Worm (Caenorhabditis elegans) whole organism, midembryonic: Measurements from ENCODE around the gene adah-1.

ENCODE experiments used
- T22C8.4 ChIP-seq: fragments of 200-800 bp; sonication (Bioruptor generic); IDR thresholded peaks from 2 replicates; pipeline ENCODE4 v1.3.6; 2022; ENCODE audit warnings: missing genetic modification characterization, missing compliant biosample characterization
- cog-1 ChIP-seq: sonication (generic microtip); optimal IDR thresholded peaks from 2 replicates; lab custom pipeline; 2016; ENCODE audit warnings: missing genetic modification characterization, missing compliant biosample characterization
- flt-1 ChIP-seq: fragments of 200-800 bp; sonication (Bioruptor generic); IDR thresholded peaks from 2 replicates; pipeline ENCODE4 v1.3.6; 2022; ENCODE audit warnings: missing genetic modification characterization, missing compliant biosample characterization
- klf-2 ChIP-seq: fragments of 200-800 bp; sonication (Bioruptor generic); conservative IDR thresholded peaks from 2 replicates; pipeline ENCODE4 v1.3.6; 2022; ENCODE audit warnings: missing genetic modification reagents, missing genetic modification characterization, missing compliant biosample characterization
- med-1 ChIP-seq: sonication (generic microtip); optimal IDR thresholded peaks from 2 replicates; lab custom pipeline; 2017; ENCODE audit warnings: missing genetic modification characterization, mild to moderate bottlenecking, missing compliant biosample characterization, antibody characterized with exemption, missing genetic modification reagents; ENCODE audit not compliant: insufficient read depth
- ref-1 ChIP-seq: fragments of 200-800 bp; sonication (Bioruptor generic); conservative IDR thresholded peaks from 2 replicates; pipeline ENCODE4 v1.3.6; 2022; ENCODE audit warnings: missing genetic modification reagents, missing genetic modification characterization, missing compliant biosample characterization
- tab-1 ChIP-seq: fragments of 200-800 bp; sonication (Bioruptor generic); IDR thresholded peaks from 2 replicates; pipeline ENCODE4 v1.3.6; 2022; ENCODE audit warnings: missing genetic modification characterization, missing compliant biosample characterization
- ztf-23 ChIP-seq: fragments of 200-800 bp; sonication (Bioruptor generic); IDR thresholded peaks from 2 replicates; pipeline ENCODE4 v1.3.6; 2022; ENCODE audit warnings: missing genetic modification reagents, missing genetic modification characterization, missing compliant biosample characterization
- ztf-29 ChIP-seq: fragments of 200-800 bp; sonication (Bioruptor generic); IDR thresholded peaks from 2 replicates; pipeline ENCODE4 v1.3.6; 2022; ENCODE audit warnings: missing genetic modification reagents, missing genetic modification characterization, missing compliant biosample characterization

Gene adah-1

DNA sequence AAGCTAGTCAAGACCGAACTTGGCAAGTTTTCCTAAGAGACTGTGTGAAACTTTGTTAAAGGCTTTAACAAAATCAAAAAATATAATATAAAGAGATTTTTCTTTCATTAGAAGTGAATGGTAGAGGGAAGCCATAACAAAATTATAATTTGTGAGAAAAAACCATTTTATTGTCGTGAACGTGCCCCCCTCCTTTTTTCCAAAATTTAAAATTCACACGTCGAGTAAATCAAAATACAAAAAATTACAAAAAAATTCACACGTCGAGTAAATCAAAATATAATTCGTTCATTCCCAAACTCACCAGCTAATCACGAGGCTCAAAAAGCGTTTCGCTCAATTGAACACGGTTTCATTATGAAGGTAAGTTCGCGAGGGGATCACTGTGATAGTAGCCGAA, 14.5 kb upstream of the adah-1 start, which contains the start of gene C25A8.2:
C25A8.2 (plus strand) TSS at position 301 of the 400 bp plus-strand sequence.
- TF ChIP-seq klf-2 (GFP tag; lab: Robert Waterston, UW) (no peak), cog-1 (tag; lab: Kevin White, UChicago) (no peak), med-1 (no peak), ztf-29 (no peak), T22C8.4 (no peak), ref-1 (no peak), ztf-23 (GFP tag; lab: Robert Waterston, UW) (no peak), tab-1 (GFP tag; lab: Robert Waterston, UW) (no peak), flt-1 (no peak)

ce11 chrIV:7010195-7010594, 13.8 kb upstream of the adah-1 start:
- no peak for TF ChIP-seq ref-1
- TF ChIP-seq klf-2 (GFP tag; lab: Robert Waterston, UW) = no peak
- TF ChIP-seq flt-1 = no peak
- TF ChIP-seq cog-1 (tag; lab: Kevin White, UChicago) = no peak
- no peak for TF ChIP-seq ztf-29
- TF ChIP-seq med-1 = no peak
- no peak for TF ChIP-seq T22C8.4
- no peak for TF ChIP-seq ztf-23 (GFP tag; lab: Robert Waterston, UW)
- no peak for TF ChIP-seq tab-1 (GFP tag; lab: Robert Waterston, UW)

DNA sequence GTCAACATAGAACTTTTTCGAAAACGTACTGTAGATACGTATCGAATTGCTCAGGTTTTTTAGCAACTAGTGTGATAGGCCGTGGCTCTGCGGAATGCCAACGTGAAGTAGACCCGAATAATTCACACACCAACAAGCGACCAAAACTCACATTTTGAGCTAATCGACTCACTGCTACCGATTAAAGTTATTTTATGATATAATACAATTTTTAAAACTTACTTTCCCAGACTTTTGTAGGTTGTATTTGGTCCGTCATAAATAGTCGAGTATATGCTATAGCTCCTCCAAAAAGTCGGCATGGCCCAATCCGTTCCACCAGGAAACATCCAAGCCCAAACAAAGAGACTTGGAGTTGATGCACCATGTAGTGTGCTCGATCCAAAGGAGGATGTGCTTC, 13.2 kb upstream of the adah-1 start, which contains the start of gene C25A8.1:
C25A8.1 (plus strand) TSS at position 301 of the 400 bp plus-strand sequence.
- TF ChIP-seq ref-1 (no peak), med-1 (no peak), cog-1 (tag; lab: Kevin White, UChicago) (no peak), ztf-23 (GFP tag; lab: Robert Waterston, UW) (no peak)

- TF ChIP-seq tab-1 (GFP tag; lab: Robert Waterston, UW) (no peak), flt-1 (no peak), ztf-23 (GFP tag; lab: Robert Waterston, UW) (no peak), ref-1 (no peak), med-1 (no peak), cog-1 (tag; lab: Kevin White, UChicago) (no peak), ztf-29 (no peak), klf-2 (GFP tag; lab: Robert Waterston, UW) (no peak), T22C8.4 (no peak)
Observed at ce11 chrIV:7011728-7012127, 12.3 kb upstream of the adah-1 start, which contains the start of gene trxr-1. Gene trxr-1, plus strand, starts transcription at chrIV:7011954.

DNA sequence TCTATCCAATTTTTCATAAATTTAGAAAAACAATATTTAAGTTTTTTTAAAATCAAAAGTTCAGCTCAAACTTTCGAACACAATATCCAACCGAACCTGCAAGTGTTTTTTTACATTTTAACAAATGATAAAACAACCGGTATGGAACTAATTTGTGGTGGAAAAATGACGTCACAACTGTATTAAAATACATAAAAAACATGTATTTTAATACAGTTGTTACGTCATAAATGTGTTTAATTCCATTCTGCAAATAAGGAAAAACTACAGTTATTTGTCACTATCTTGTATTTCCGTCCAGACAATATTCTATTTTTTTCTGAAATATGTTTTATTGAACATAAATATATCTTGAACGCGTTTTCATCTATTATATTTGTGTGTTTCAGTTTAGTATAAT, 11.8 kb upstream of the adah-1 start:
- TF ChIP-seq T22C8.4 (no peak), flt-1 (no peak), med-1 (no peak), tab-1 (GFP tag; lab: Robert Waterston, UW) (no peak), klf-2 (GFP tag; lab: Robert Waterston, UW) (no peak), ref-1 (no peak), ztf-23 (GFP tag; lab: Robert Waterston, UW) (no peak)

- TF ChIP-seq T22C8.4 (no peak), flt-1 (no peak), ref-1 (no peak), tab-1 (GFP tag; lab: Robert Waterston, UW) (no peak), ztf-29 (no peak), med-1 (no peak), ztf-23 (GFP tag; lab: Robert Waterston, UW) (no peak), klf-2 (GFP tag; lab: Robert Waterston, UW) (no peak), cog-1 (tag; lab: Kevin White, UChicago) (no peak)
Observed at ce11 chrIV:7012731-7013445, 11.1 kb upstream of the adah-1 start.

DNA sequence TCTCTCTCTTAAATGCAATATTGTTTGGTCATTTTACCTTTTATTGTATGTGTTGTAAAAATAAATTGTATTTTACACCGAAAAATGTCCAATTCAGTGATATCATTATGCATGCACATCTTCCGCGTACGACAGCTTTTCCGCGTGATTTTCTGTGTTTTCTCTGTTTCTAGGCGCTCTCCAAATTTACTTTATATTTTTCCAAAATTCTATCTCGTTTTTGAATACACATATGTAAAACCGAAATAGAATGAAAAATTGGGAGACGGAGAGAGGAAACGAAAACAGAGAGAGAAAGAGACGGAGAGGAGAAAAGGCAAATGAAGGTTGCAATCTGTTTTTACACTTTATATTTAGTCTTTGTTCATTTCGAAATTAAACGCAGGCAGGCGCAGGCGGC, 7.5 kb upstream of the adah-1 start:
- no peak for TF ChIP-seq tab-1 (GFP tag; lab: Robert Waterston, UW)
- no peak for TF ChIP-seq flt-1
- TF ChIP-seq med-1 = no peak
- TF ChIP-seq ztf-23 (GFP tag; lab: Robert Waterston, UW) = no peak
- TF ChIP-seq ref-1 = no peak

DNA sequence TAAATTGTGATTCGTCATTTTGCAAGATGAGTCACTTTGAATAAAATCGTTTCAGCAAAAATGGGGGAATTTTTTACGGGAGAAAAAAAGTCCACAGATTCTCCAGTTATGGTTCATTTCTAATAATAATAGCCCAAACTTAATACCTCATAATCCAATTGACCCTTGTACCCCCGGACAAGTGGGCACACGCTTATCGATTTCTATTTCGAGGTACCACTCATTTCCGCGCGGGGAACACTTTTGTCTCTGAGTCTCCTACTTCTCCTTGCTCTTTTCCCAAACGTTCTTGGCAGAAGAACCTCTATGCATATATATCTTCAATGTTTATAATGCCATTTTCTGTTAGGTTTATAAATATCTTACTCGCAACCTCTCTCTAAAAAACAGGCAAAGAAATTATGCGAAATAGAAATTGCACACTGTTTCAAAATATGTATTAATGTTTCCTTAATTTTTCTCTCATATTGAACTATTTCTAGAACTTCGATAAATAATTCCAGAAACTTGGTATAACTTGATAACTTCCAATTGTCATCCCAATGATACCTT, 6.8 kb upstream of the adah-1 start, which contains the start of gene gldi-4:
gldi-4 (plus strand) TSS at position 502 of the 552 bp plus-strand sequence.
- TF ChIP-seq flt-1 (0 out of 2 replicates have a peak, but pooled peaks have one; percentile 42), ztf-29 (no peak)

ce11 chrIV:7018623-7019022, 5.4 kb upstream of the adah-1 start:
- TF ChIP-seq T22C8.4 (no peak), klf-2 (GFP tag; lab: Robert Waterston, UW) (no peak), ztf-29 (no peak)

- no peak for TF ChIP-seq ztf-29
- TF ChIP-seq ztf-23 (GFP tag; lab: Robert Waterston, UW) = no peak
- TF ChIP-seq klf-2 (GFP tag; lab: Robert Waterston, UW) = no peak
- no peak for TF ChIP-seq ref-1
- TF ChIP-seq med-1 = no peak
Observed at ce11 chrIV:7020630-7021029, 3.4 kb upstream of the adah-1 start.

ce11 chrIV:7022227-7022626, 1.8 kb upstream of the adah-1 start:
- TF ChIP-seq tab-1 (GFP tag; lab: Robert Waterston, UW) = no peak
- TF ChIP-seq flt-1 = no peak
- TF ChIP-seq ref-1 = no peak
- TF ChIP-seq ztf-29 = no peak
- no peak for TF ChIP-seq med-1
- TF ChIP-seq T22C8.4 = no peak
